Fruit fly (Drosophila melanogaster) whole organism, pupa: ENCODE measurements around the gene CG33223.

Experiments used
- CG10348 ChIP-seq: fragments of 200-800 bp; sonication (Bioruptor generic); IDR thresholded peaks from 2 replicates; pipeline ENCODE4 v1.3.6; 2022; ENCODE audit warnings: missing biosample characterization, missing genetic modification characterization
- CG12605 ChIP-seq: fragments of 200-800 bp; sonication (Bioruptor generic); IDR thresholded peaks from 2 replicates; pipeline ENCODE4 v1.3.6; 2022; ENCODE audit warnings: missing biosample characterization, missing genetic modification characterization
- CG13204 ChIP-seq: fragments of 200-800 bp; sonication (Bioruptor generic); optimal IDR thresholded peaks from 2 replicates; lab custom pipeline; 2018; ENCODE audit warnings: missing biosample characterization, mild to moderate bottlenecking, missing genetic modification characterization, moderate library complexity
- CG14655 ChIP-seq: fragments of 200-800 bp; sonication (Bioruptor generic); optimal IDR thresholded peaks from 3 replicates; lab custom pipeline; 2017; ENCODE audit warnings: mild to moderate bottlenecking, missing biosample characterization, missing genetic modification reagents, missing genetic modification characterization
- CG15710 ChIP-seq: fragments of 200-800 bp; sonication (Bioruptor generic); optimal IDR thresholded peaks from 2 replicates; lab custom pipeline; 2018; ENCODE audit warnings: missing biosample characterization, mild to moderate bottlenecking, missing genetic modification characterization, moderate library complexity
- CG17806 ChIP-seq: fragments of 200-800 bp; sonication (Bioruptor generic); optimal IDR thresholded peaks from 2 replicates; lab custom pipeline; 2018; ENCODE audit warnings: missing biosample characterization, mild to moderate bottlenecking, missing genetic modification characterization, moderate library complexity
- CG32121 ChIP-seq: fragments of 200-800 bp; sonication (Bioruptor generic); IDR thresholded peaks from 2 replicates; pipeline ENCODE4 v1.3.6; 2022; ENCODE audit warnings: missing biosample characterization, missing genetic modification characterization
- CG34367 ChIP-seq: fragments of 200-800 bp; sonication (Bioruptor generic); optimal IDR thresholded peaks from 2 replicates; lab custom pipeline; 2018; ENCODE audit warnings: missing biosample characterization, mild to moderate bottlenecking, missing genetic modification characterization
- CG4496 ChIP-seq: fragments of 200-800 bp; sonication (Bioruptor generic); IDR thresholded peaks from 3 replicates; pipeline ENCODE4 v1.3.6; 2022; ENCODE audit warnings: missing biosample characterization, missing genetic modification characterization
- CG8159 ChIP-seq: fragments of 200-800 bp; sonication (Bioruptor generic); optimal IDR thresholded peaks from 3 replicates; lab custom pipeline; 2018; ENCODE audit warnings: missing biosample characterization, mild to moderate bottlenecking, missing genetic modification characterization, moderate library complexity
- CG8301 ChIP-seq: fragments of 200-800 bp; sonication (Bioruptor generic); optimal IDR thresholded peaks from 2 replicates; lab custom pipeline; 2018; ENCODE audit warnings: missing biosample characterization, mild to moderate bottlenecking, missing genetic modification characterization
- CG9948 ChIP-seq: fragments of 200-800 bp; sonication (Bioruptor generic); optimal IDR thresholded peaks from 2 replicates; lab custom pipeline; 2018; ENCODE audit warnings: missing biosample characterization, mild to moderate bottlenecking, missing genetic modification characterization, moderate library complexity
- D1 ChIP-seq: fragments of 200-800 bp; sonication (Bioruptor generic); optimal IDR thresholded peaks from 2 replicates; lab custom pipeline; 2018; ENCODE audit warnings: missing biosample characterization, mild to moderate bottlenecking, missing genetic modification characterization, moderate library complexity
- EcR ChIP-seq: fragments of 200-800 bp; sonication (Bioruptor generic); optimal IDR thresholded peaks from 3 replicates; lab custom pipeline; 2019; ENCODE audit warnings: missing biosample characterization, missing genetic modification characterization, mild to moderate bottlenecking, moderate library complexity, missing genetic modification reagents
- Ets98B ChIP-seq: fragments of 200-800 bp; sonication (Bioruptor generic); IDR thresholded peaks from 2 replicates; pipeline ENCODE4 v1.3.6; 2022; ENCODE audit warnings: missing biosample characterization, missing genetic modification characterization
- Pif1A ChIP-seq: fragments of 200-800 bp; sonication (Bioruptor generic); optimal IDR thresholded peaks from 3 replicates; lab custom pipeline; 2016; ENCODE audit warnings: missing biosample characterization, missing genetic modification characterization
- Pif1B ChIP-seq: fragments of 200-800 bp; sonication (Bioruptor generic); optimal IDR thresholded peaks from 3 replicates; lab custom pipeline; 2016; ENCODE audit warnings: missing biosample characterization, missing genetic modification characterization
- Snoo ChIP-seq: fragments of 200-800 bp; sonication (Bioruptor generic); optimal IDR thresholded peaks from 3 replicates; lab custom pipeline; 2017; ENCODE audit warnings: missing biosample characterization, mild to moderate bottlenecking, missing genetic modification characterization, inconsistent platforms
- fd96Ca ChIP-seq: fragments of 200-800 bp; sonication (Bioruptor generic); IDR thresholded peaks from 3 replicates; pipeline ENCODE4 v1.3.6; 2022; ENCODE audit warnings: missing biosample characterization, missing genetic modification characterization
- gl ChIP-seq: fragments of 200-800 bp; sonication (Bioruptor generic); optimal IDR thresholded peaks from 2 replicates; lab custom pipeline; 2018; ENCODE audit warnings: missing biosample characterization, mild to moderate bottlenecking, missing genetic modification characterization
- rn ChIP-seq: fragments of 200-800 bp; sonication (Bioruptor generic); IDR thresholded peaks from 2 replicates; pipeline ENCODE4 v1.3.6; 2022; ENCODE audit warnings: missing biosample characterization, missing genetic modification characterization

Gene CG33223

DNA sequence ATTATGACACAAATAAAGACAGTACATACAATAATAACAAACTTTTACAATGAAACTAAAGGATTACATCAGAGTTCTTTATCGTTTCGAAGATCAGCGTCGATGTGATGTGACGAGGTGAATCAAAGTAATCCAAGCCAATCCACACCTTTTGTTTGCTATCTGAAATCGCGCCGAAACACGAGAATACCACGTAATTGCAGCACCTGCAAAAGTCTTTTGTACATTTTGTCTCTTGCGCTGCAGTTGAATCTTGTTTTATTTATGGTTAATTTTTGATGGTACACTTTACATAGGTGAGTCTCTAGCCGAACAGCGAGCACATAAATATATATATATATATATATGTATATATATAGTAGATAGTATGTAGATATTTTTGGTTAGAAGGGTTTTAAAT, 1.1 kb upstream of the CG33223 start:
- no peak for TF ChIP-seq CG34367 (tag; lab: Kevin White, UChicago)
- no peak for TF ChIP-seq CG13204 (GFP tag; lab: Kevin White, UChicago)
- no peak for TF ChIP-seq CG15710 (tag; lab: Kevin White, UChicago)
- TF ChIP-seq CG17806, result no peak
- TF ChIP-seq CG4496, result no peak
- no peak for TF ChIP-seq CG12605 (GFP tag; lab: Robert Waterston, UW)
- no peak for TF ChIP-seq fd96Ca
- TF ChIP-seq CG32121, result no peak
- no peak for TF ChIP-seq Snoo (tag; lab: Kevin White, UChicago)
- no peak for TF ChIP-seq Pif1B (GFP tag; lab: Kevin White, UChicago)
- TF ChIP-seq, all 21 proteins: peak for 0

DNA sequence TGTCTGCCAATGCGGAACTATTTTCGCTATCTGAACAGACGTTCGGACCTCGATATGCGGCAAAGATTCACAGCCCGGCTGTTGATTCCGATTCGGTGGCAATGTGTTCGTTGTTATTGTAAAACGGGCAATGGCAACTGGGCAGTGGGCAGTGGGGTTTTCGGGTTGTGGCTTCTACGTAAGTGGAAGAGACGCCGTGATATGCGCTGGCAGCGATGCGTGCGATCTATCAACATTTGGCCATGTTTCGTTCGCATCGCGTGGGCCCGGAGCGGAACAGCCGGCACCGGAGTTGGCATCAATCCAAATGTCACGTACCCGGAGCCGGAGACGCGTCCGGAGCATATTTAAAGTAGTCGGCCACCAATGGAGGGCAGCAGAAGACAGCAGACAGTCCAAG, 2.2 kb downstream of the CG33223 start, which contains the start of gene Cp38:
Gene Cp38 (plus strand): TSS at position 376 of the 400 bp plus-strand sequence.
- no peak for TF ChIP-seq Pif1B (GFP tag; lab: Kevin White, UChicago)
- no peak for TF ChIP-seq gl (tag; lab: Kevin White, UChicago)
- no peak for TF ChIP-seq CG4496
- no peak for TF ChIP-seq fd96Ca
- no peak for TF ChIP-seq CG13204 (GFP tag; lab: Kevin White, UChicago)
- no peak for TF ChIP-seq CG8301 (tag; lab: Kevin White, UChicago)
- TF ChIP-seq Pif1A (GFP tag; lab: Kevin White, UChicago), result no peak
- no peak for TF ChIP-seq CG34367 (tag; lab: Kevin White, UChicago)
- TF ChIP-seq CG15710 (tag; lab: Kevin White, UChicago), result no peak
- TF ChIP-seq CG17806, result no peak
- no peak for TF ChIP-seq Snoo (tag; lab: Kevin White, UChicago)
- TF ChIP-seq rn (GFP tag; lab: Robert Waterston, UW), result no peak
- TF ChIP-seq Ets98B, result no peak
- TF ChIP-seq CG10348 (GFP tag; lab: Robert Waterston, UW), result no peak
- TF ChIP-seq D1 (tag; lab: Kevin White, UChicago), result no peak
- TF ChIP-seq CG12605 (GFP tag; lab: Robert Waterston, UW), result no peak
- TF ChIP-seq EcR (GFP tag; lab: Kevin White, UChicago), result no peak
- TF ChIP-seq CG32121, result no peak
- TF ChIP-seq CG9948 (tag; lab: Kevin White, UChicago), result no peak
- no peak for TF ChIP-seq CG8159

DNA sequence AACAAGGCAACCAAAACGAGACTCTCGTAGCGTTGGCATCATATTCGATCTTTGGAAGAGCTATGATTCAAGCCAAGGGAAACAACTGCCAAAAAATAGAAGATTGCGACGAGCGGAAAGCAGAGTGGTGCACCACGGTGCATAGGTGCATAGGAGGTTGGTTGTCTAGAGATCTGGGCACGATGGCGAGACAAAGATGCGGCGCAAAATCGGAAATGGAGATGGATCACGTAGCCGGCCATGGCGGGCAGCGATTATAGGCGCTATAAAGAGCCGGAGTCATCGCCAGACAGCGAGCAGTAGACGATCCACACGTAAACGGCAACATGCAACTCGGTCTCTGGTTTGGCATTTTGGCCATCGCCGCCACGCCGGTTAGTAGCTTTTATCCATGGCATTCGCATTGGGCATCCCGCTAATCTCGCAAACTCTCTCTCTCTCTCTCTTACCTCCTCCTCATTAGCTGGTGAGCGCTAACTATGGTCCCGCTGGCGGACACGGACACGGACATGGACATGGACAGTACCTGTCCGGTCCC, 4.6 kb downstream of the CG33223 start, which contains the start of gene Cp36:
Gene Cp36 (plus strand): TSS at position 289 of the 538 bp plus-strand sequence.
- TF ChIP-seq gl (tag; lab: Kevin White, UChicago), result no peak
- no peak for TF ChIP-seq rn (GFP tag; lab: Robert Waterston, UW)
- no peak for TF ChIP-seq CG12605 (GFP tag; lab: Robert Waterston, UW)
- no peak for TF ChIP-seq CG13204 (GFP tag; lab: Kevin White, UChicago)
- TF ChIP-seq Ets98B, result no peak
- no peak for TF ChIP-seq CG14655
- no peak for TF ChIP-seq CG15710 (tag; lab: Kevin White, UChicago)
- no peak for TF ChIP-seq CG8159
- TF ChIP-seq CG32121, result no peak
- TF ChIP-seq CG34367 (tag; lab: Kevin White, UChicago), result no peak
- no peak for TF ChIP-seq fd96Ca
- no peak for TF ChIP-seq Pif1B (GFP tag; lab: Kevin White, UChicago)
- TF ChIP-seq CG8301 (tag; lab: Kevin White, UChicago), result no peak
- no peak for TF ChIP-seq EcR (GFP tag; lab: Kevin White, UChicago)

DNA sequence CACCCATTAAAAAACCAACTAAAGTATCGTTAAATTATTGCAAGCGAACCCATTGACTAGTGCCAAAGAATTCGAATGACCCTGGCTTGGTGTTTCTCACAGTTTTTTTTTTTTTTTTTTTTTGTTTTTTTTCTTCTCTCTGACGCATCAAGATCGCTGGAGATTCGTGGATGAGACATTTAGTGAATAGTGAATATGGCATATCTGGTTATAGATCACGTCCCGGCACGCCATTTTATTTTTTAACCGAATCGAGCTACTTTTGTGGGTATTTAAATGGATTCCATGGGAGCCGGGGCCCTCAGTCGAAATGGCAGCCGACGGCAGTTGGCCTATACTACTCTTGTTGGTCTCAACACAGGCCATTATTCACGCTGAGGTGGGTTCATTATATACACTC, 6.9 kb downstream of the CG33223 start, which contains the start of gene Cp7Fc:
Gene Cp7Fc (plus strand): TSS at position 301 of the 400 bp plus-strand sequence.
- no peak for TF ChIP-seq CG32121
- TF ChIP-seq CG8159, result no peak

DNA sequence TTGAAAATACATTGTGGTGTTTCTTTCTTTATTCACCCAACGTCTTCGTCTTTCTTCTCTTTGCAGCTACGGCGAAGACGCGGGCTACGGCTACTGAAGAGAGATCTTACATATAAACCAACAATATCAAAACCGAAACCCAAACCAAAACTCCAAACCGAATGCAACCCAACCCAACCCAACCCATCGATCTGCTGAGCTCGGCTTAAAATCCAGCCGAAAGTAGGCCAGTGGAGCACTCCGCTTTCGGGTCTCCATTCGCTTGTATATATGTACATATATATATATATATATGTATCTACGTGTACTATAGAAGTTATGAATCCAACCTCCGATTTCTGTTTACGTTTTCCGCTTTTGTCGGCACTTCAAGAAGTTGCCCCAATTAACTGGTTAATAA, 8.0 kb downstream of the CG33223 start:
- TF ChIP-seq fd96Ca (no peak), CG8159 (no peak), CG12605 (GFP tag; lab: Robert Waterston, UW) (no peak), rn (GFP tag; lab: Robert Waterston, UW) (no peak), Pif1A (GFP tag; lab: Kevin White, UChicago) (no peak), D1 (tag; lab: Kevin White, UChicago) (no peak), CG13204 (GFP tag; lab: Kevin White, UChicago) (no peak)

DNA sequence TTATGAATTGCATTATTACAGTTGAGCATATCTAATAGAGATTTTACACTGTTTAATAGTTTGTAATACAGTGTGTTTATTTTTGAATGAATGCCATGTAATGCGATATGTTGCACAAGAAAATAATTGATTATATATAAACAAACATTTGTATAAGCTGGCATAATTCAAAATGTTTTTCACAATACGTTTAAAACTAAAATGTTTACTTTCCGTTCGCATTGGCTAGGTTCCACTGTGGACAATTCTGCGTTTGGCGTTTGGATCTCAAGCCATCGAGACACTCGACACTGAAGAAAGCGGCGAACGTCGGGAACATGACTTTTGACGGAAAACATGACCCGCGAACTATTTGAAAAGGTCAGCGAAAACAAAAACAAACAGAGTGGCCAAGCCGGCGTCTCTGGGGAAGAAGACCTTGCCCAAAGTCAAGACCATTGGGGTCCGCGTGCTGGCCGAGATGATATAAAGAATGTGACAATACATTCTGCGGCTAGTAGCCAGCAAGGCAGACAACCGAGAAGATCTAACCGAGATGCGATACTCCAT, 10.3 kb downstream of the CG33223 start, which contains the start of gene Cp7Fb:
Gene Cp7Fb (plus strand): TSS at position 499 of the 549 bp plus-strand sequence.
- no peak for TF ChIP-seq D1 (tag; lab: Kevin White, UChicago)
- TF ChIP-seq CG34367 (tag; lab: Kevin White, UChicago), result no peak
- TF ChIP-seq EcR (GFP tag; lab: Kevin White, UChicago), result no peak
- no peak for TF ChIP-seq rn (GFP tag; lab: Robert Waterston, UW)
- TF ChIP-seq CG15710 (tag; lab: Kevin White, UChicago), result no peak
- TF ChIP-seq Pif1A (GFP tag; lab: Kevin White, UChicago), result no peak
- TF ChIP-seq Pif1B (GFP tag; lab: Kevin White, UChicago), result no peak
- no peak for TF ChIP-seq CG14655
- no peak for TF ChIP-seq CG8159
- TF ChIP-seq Ets98B, result no peak
- no peak for TF ChIP-seq CG9948 (tag; lab: Kevin White, UChicago)
